Fruit fly (Drosophila melanogaster) whole organism, embryonic: ENCODE results near the gene Grip128.

Experiments used
- Ada2b ChIP-seq: fragments of 200-800 bp; sonication (Bioruptor generic); IDR thresholded peaks from 2 replicates; pipeline ENCODE4 v1.3.6; 2022; ENCODE audit warnings: missing biosample characterization, missing genetic modification characterization
- Adf1 ChIP-seq: fragments of 200-800 bp; sonication (Bioruptor generic); IDR thresholded peaks from 2 replicates; pipeline ENCODE4 v1.3.6; 2022; ENCODE audit warnings: missing biosample characterization, missing genetic modification characterization
- Blimp-1 ChIP-seq: fragments of 200-800 bp; sonication (Bioruptor generic); optimal IDR thresholded peaks from 3 replicates; lab custom pipeline; 2018; ENCODE audit warnings: missing biosample characterization, missing genetic modification characterization, mild to moderate bottlenecking, moderate library complexity, missing genetic modification reagents
- C15 ChIP-seq: fragments of 200-800 bp; sonication (Bioruptor generic); IDR thresholded peaks from 3 replicates; pipeline ENCODE4 v1.3.6; 2022; ENCODE audit warnings: missing biosample characterization, missing genetic modification characterization
- CG10147 ChIP-seq: fragments of 200-800 bp; sonication (Bioruptor generic); optimal IDR thresholded peaks from 2 replicates; lab custom pipeline; 2019; ENCODE audit warnings: missing biosample characterization, mild to moderate bottlenecking, missing genetic modification characterization, moderate library complexity
- CG10565 ChIP-seq: fragments of 200-800 bp; sonication (Bioruptor generic); optimal IDR thresholded peaks from 3 replicates; lab custom pipeline; 2016; ENCODE audit warnings: missing biosample characterization, mild to moderate bottlenecking, missing genetic modification characterization
- CG10979 ChIP-seq: fragments of 200-800 bp; sonication (Bioruptor generic); optimal IDR thresholded peaks from 2 replicates; lab custom pipeline; 2018; ENCODE audit warnings: missing biosample characterization, mild to moderate bottlenecking, missing genetic modification characterization, moderate library complexity
- CG11723 ChIP-seq: fragments of 200-800 bp; sonication (Bioruptor generic); optimal IDR thresholded peaks from 2 replicates; lab custom pipeline; 2017; ENCODE audit warnings: missing biosample characterization, mild to moderate bottlenecking, missing genetic modification characterization
- CG12391 ChIP-seq: fragments of 200-800 bp; sonication (Bioruptor generic); optimal IDR thresholded peaks from 3 replicates; lab custom pipeline; 2018; ENCODE audit warnings: missing biosample characterization, mild to moderate bottlenecking, missing genetic modification characterization, moderate library complexity
- CG13424 ChIP-seq: fragments of 200-800 bp; sonication (Bioruptor generic); optimal IDR thresholded peaks from 2 replicates; lab custom pipeline; 2019; ENCODE audit warnings: missing biosample characterization, mild to moderate bottlenecking, missing genetic modification characterization, moderate library complexity
- CG14667 ChIP-seq: fragments of 200-800 bp; sonication (Bioruptor generic); IDR thresholded peaks from 2 replicates; pipeline ENCODE4 v1.3.6; 2022; ENCODE audit warnings: missing biosample characterization, missing genetic modification characterization
- CG15479 ChIP-seq: fragments of 200-800 bp; sonication (Bioruptor generic); optimal IDR thresholded peaks from 3 replicates; lab custom pipeline; 2019; ENCODE audit warnings: missing biosample characterization, mild to moderate bottlenecking, missing genetic modification characterization, moderate library complexity
- CG17829 ChIP-seq: fragments of 200-800 bp; optimal IDR thresholded peaks from 2 replicates; lab custom pipeline; 2019; ENCODE audit warnings: missing biosample characterization, mild to moderate bottlenecking, missing genetic modification characterization, moderate library complexity
- CG1832 ChIP-seq: fragments of 200-800 bp; sonication (Bioruptor generic); optimal IDR thresholded peaks from 2 replicates; lab custom pipeline; 2017; ENCODE audit warnings: missing biosample characterization, mild to moderate bottlenecking, missing genetic modification characterization, inconsistent platforms
- CG30020 ChIP-seq: fragments of 200-800 bp; optimal IDR thresholded peaks from 2 replicates; lab custom pipeline; 2019; ENCODE audit warnings: missing biosample characterization, mild to moderate bottlenecking, missing genetic modification characterization, moderate library complexity
- CG33213 ChIP-seq: fragments of 200-800 bp; sonication (Bioruptor generic); optimal IDR thresholded peaks from 3 replicates; lab custom pipeline; 2016; ENCODE audit warnings: missing biosample characterization, missing genetic modification characterization
- CG34422 ChIP-seq: fragments of 200-800 bp; sonication (Bioruptor generic); IDR thresholded peaks from 3 replicates; pipeline ENCODE4 v1.3.6; 2022; ENCODE audit warnings: missing biosample characterization, missing genetic modification characterization
- CG42726 ChIP-seq: fragments of 200-800 bp; sonication (Bioruptor generic); IDR thresholded peaks from 2 replicates; pipeline ENCODE4 v1.3.6; 2022; ENCODE audit warnings: missing biosample characterization, missing genetic modification characterization; ENCODE audit not compliant: partially characterized antibody
- CG5245 ChIP-seq: fragments of 200-800 bp; sonication (Bioruptor generic); optimal IDR thresholded peaks from 3 replicates; lab custom pipeline; 2016; ENCODE audit warnings: missing biosample characterization, missing genetic modification characterization
- CG7271 ChIP-seq: fragments of 200-800 bp; sonication (Bioruptor generic); optimal IDR thresholded peaks from 2 replicates; lab custom pipeline; 2018; ENCODE audit warnings: missing biosample characterization, mild to moderate bottlenecking, missing genetic modification characterization, moderate library complexity
- CG7556 ChIP-seq: fragments of 200-800 bp; sonication (Bioruptor generic); optimal IDR thresholded peaks from 2 replicates; lab custom pipeline; 2017; ENCODE audit warnings: missing biosample characterization, mild to moderate bottlenecking, missing genetic modification characterization
- CG8089 ChIP-seq: fragments of 200-800 bp; sonication (Bioruptor generic); optimal IDR thresholded peaks from 3 replicates; lab custom pipeline; 2016; ENCODE audit warnings: missing biosample characterization, missing genetic modification characterization
- Dad ChIP-seq: fragments of 200-800 bp; sonication (Bioruptor generic); optimal IDR thresholded peaks from 3 replicates; lab custom pipeline; 2016; ENCODE audit warnings: missing biosample characterization, missing genetic modification characterization
- E2f1 ChIP-seq: fragments of 200-800 bp; sonication (Bioruptor generic); IDR thresholded peaks from 2 replicates; pipeline ENCODE4 v1.3.6; 2022; ENCODE audit warnings: missing biosample characterization, missing genetic modification characterization
- E2f2 ChIP-seq: fragments of 200-800 bp; sonication (Bioruptor generic); IDR thresholded peaks from 2 replicates; pipeline ENCODE4 v1.3.6; 2022; ENCODE audit warnings: missing biosample characterization, missing genetic modification characterization
- Lhr ChIP-seq: fragments of 200-800 bp; sonication (Bioruptor generic); optimal IDR thresholded peaks from 3 replicates; lab custom pipeline; 2017; ENCODE audit warnings: mild to moderate bottlenecking, missing biosample characterization, missing genetic modification reagents, missing genetic modification characterization
- MTF-1 ChIP-seq: fragments of 200-800 bp; sonication (Bioruptor generic); optimal IDR thresholded peaks from 2 replicates; lab custom pipeline; 2018; ENCODE audit warnings: missing biosample characterization, mild to moderate bottlenecking, missing genetic modification characterization, borderline replicate concordance
- Med ChIP-seq: fragments of 200-800 bp; sonication (Bioruptor generic); peaks from one replicate; lab custom pipeline; 2016; ENCODE audit warnings: missing biosample characterization, missing genetic modification characterization, mild to moderate bottlenecking, inconsistent platforms, moderate library complexity
- PHDP ChIP-seq: fragments of 200-800 bp; sonication (Bioruptor generic); optimal IDR thresholded peaks from 3 replicates; lab custom pipeline; 2018; ENCODE audit warnings: missing biosample characterization, mild to moderate bottlenecking, missing genetic modification characterization, moderate library complexity
- Sry-β ChIP-seq: fragments of 200-800 bp; sonication (Bioruptor generic); optimal IDR thresholded peaks from 2 replicates; lab custom pipeline; 2018; ENCODE audit warnings: missing biosample characterization, mild to moderate bottlenecking, missing genetic modification characterization, moderate library complexity
- Stat92E ChIP-seq, 3 experiments: fragments of >200 bp in 2 of 3; fragments of 200-800 bp in 1 of 3; sonication (Bioruptor generic) in 1 of 3; optimal IDR thresholded peaks; 2 replicates each; lab custom pipeline; 2017 to 2019; ENCODE audit warnings: missing biosample characterization in 3 of 3, missing genetic modification characterization in 3 of 3, mild to moderate bottlenecking in 1 of 3, moderate library complexity in 1 of 3
- bsh ChIP-seq, 2 experiments: fragments of 200-800 bp; sonication (Bioruptor generic); optimal IDR thresholded peaks; 2 replicates each; lab custom pipeline; 2017 to 2018; ENCODE audit warnings: mild to moderate bottlenecking in 2 of 2, missing biosample characterization in 2 of 2, missing genetic modification characterization in 2 of 2, moderate library complexity in 1 of 2
- chn ChIP-seq: fragments of 200-800 bp; sonication (Bioruptor generic); optimal IDR thresholded peaks from 2 replicates; lab custom pipeline; 2016; ENCODE audit warnings: missing biosample characterization, missing genetic modification characterization
- dmrt99B ChIP-seq: fragments of 200-800 bp; sonication (Bioruptor generic); optimal IDR thresholded peaks from 2 replicates; lab custom pipeline; 2018; ENCODE audit warnings: missing biosample characterization, mild to moderate bottlenecking, missing genetic modification characterization, moderate library complexity
- fd64A ChIP-seq: fragments of 200-800 bp; sonication (Bioruptor generic); optimal IDR thresholded peaks from 3 replicates; lab custom pipeline; 2018; ENCODE audit warnings: missing biosample characterization, mild to moderate bottlenecking, missing genetic modification characterization
- gro ChIP-seq: fragments of 200-800 bp; sonication (Bioruptor generic); optimal IDR thresholded peaks from 2 replicates; lab custom pipeline; 2016; ENCODE audit warnings: missing biosample characterization, missing genetic modification characterization
- gsb-n ChIP-seq: fragments of 200-800 bp; sonication (Bioruptor generic); optimal IDR thresholded peaks from 3 replicates; lab custom pipeline; 2018; ENCODE audit warnings: missing biosample characterization, mild to moderate bottlenecking, missing genetic modification characterization
- klu ChIP-seq: fragments of 200-800 bp; sonication (Bioruptor generic); IDR thresholded peaks from 2 replicates; pipeline ENCODE4 v1.3.6; 2022; ENCODE audit warnings: missing biosample characterization, missing genetic modification characterization
- mam ChIP-seq: fragments of 200-800 bp; sonication (Bioruptor generic); optimal IDR thresholded peaks from 3 replicates; lab custom pipeline; 2016; ENCODE audit warnings: missing biosample characterization, missing genetic modification characterization
- nom ChIP-seq: fragments of 200-800 bp; sonication (Bioruptor generic); optimal IDR thresholded peaks from 2 replicates; lab custom pipeline; 2017; ENCODE audit warnings: missing biosample characterization, missing genetic modification characterization, mild to moderate bottlenecking, moderate library complexity, missing genetic modification reagents
- prd ChIP-seq, 3 experiments: fragments of >200 bp in 2 of 3; fragments of 200-800 bp in 1 of 3; sonication (Bioruptor generic) in 1 of 3; optimal IDR thresholded peaks in 2 of 3; IDR thresholded peaks in 1 of 3; 2 replicates in 2 of 3; 3 replicates in 1 of 3; pipeline versions ENCODE4 v1.3.6 to Lab custom; 2017 to 2022; ENCODE audit warnings: missing biosample characterization in 1 of 3, missing genetic modification characterization in 1 of 3
- psq ChIP-seq: fragments of 200-800 bp; sonication (Bioruptor generic); optimal IDR thresholded peaks from 2 replicates; lab custom pipeline; 2017; ENCODE audit warnings: missing biosample characterization, missing genetic modification characterization
- pzg ChIP-seq: fragments of 200-800 bp; sonication (Bioruptor generic); optimal IDR thresholded peaks from 3 replicates; lab custom pipeline; 2018; ENCODE audit warnings: missing biosample characterization, mild to moderate bottlenecking, missing genetic modification characterization, moderate library complexity
- schlank ChIP-seq: fragments of 200-800 bp; sonication (Bioruptor generic); optimal IDR thresholded peaks from 2 replicates; lab custom pipeline; 2018; ENCODE audit warnings: missing biosample characterization, mild to moderate bottlenecking, missing genetic modification characterization
- sim ChIP-seq: fragments of 200-800 bp; sonication (Bioruptor generic); IDR thresholded peaks from 2 replicates; pipeline ENCODE4 v1.3.6; 2022; ENCODE audit warnings: missing biosample characterization, missing genetic modification characterization
- tio ChIP-seq: fragments of 200-800 bp; sonication (Bioruptor generic); optimal IDR thresholded peaks from 2 replicates; lab custom pipeline; 2017; ENCODE audit warnings: missing biosample characterization, missing genetic modification characterization, inconsistent platforms
- trem ChIP-seq: fragments of 200-800 bp; optimal IDR thresholded peaks from 3 replicates; lab custom pipeline; 2019; ENCODE audit warnings: missing biosample characterization, mild to moderate bottlenecking, missing genetic modification characterization, moderate library complexity
- wdn ChIP-seq: fragments of 200-800 bp; sonication (Bioruptor generic); IDR thresholded peaks from 2 replicates; pipeline ENCODE4 v1.3.6; 2022; ENCODE audit warnings: missing biosample characterization, missing genetic modification characterization
- zf30C ChIP-seq: fragments of 200-800 bp; sonication (Bioruptor generic); optimal IDR thresholded peaks from 3 replicates; lab custom pipeline; 2018; ENCODE audit warnings: missing biosample characterization, mild to moderate bottlenecking, missing genetic modification characterization

The Grip128 gene

dm6 chrX:15498791-15499190 lies 26.9 kb upstream of the Grip128 start (continued):
- no peak for TF ChIP-seq Sry-β (GFP tag; lab: Kevin White, UChicago)
- peak; percentile 30 for TF ChIP-seq chn (GFP tag; lab: Kevin White, UChicago)
- no peak for TF ChIP-seq CG10565 (GFP tag; lab: Kevin White, UChicago)
- TF ChIP-seq CG11723 (GFP tag; lab: Kevin White, UChicago), result peak; percentile 18
- no peak for TF ChIP-seq C15 (GFP tag; lab: Robert Waterston, UW)
- peak; percentile 27 for TF ChIP-seq dmrt99B (tag; lab: Kevin White, UChicago)
- no peak for TF ChIP-seq E2f1
- TF ChIP-seq gsb-n (tag; lab: Kevin White, UChicago), result no peak
- 0 out of 2 replicates have a peak, but pooled peaks have one; percentile 8 for TF ChIP-seq Ada2b (GFP tag; lab: Robert Waterston, UW)
- TF ChIP-seq Stat92E (GFP tag; optimal IDR thresholded peaks at IDR 0.05; lab: Kevin White, UChicago), result peak in 1 of 3 experiments; percentile 32
- no peak for TF ChIP-seq gro (GFP tag; lab: Kevin White, UChicago)
- no peak for TF ChIP-seq tio (GFP tag; lab: Kevin White, UChicago)
- peak; percentile 8 for TF ChIP-seq CG13424
- TF ChIP-seq nom (GFP tag; lab: Kevin White, UChicago), result peak; percentile 74
- peak; percentile 42 for TF ChIP-seq fd64A (GFP tag; lab: Kevin White, UChicago)
- peak; percentile 26 for TF ChIP-seq CG10979 (tag; lab: Kevin White, UChicago)
- peak; percentile 39 for TF ChIP-seq CG1832 (GFP tag; lab: Kevin White, UChicago)
- TF ChIP-seq CG34422 (GFP tag; lab: Robert Waterston, UW), result peak; percentile 35; the same call in 1 of the 3 replicates
- TF ChIP-seq schlank (tag; lab: Kevin White, UChicago), result no peak
- no peak for TF ChIP-seq pzg
- TF ChIP-seq E2f2, result no peak
- no peak for TF ChIP-seq Blimp-1 (GFP tag; lab: Kevin White, UChicago)
- TF ChIP-seq sim (GFP tag; lab: Robert Waterston, UW), result peak; percentile 40; the same call in 1 of the 2 replicates
- peak; percentile 11 for TF ChIP-seq trem (tag; lab: Kevin White, UChicago)
- TF ChIP-seq CG42726 (GFP tag; lab: Robert Waterston, UW), result 0 out of 2 replicates have a peak, but pooled peaks have one; percentile 40
- no peak for TF ChIP-seq psq (GFP tag; lab: Kevin White, UChicago)
- TF ChIP-seq CG10147 (GFP tag; lab: Kevin White, UChicago), result no peak
- peak; percentile 7 for TF ChIP-seq CG7271 (tag; lab: Kevin White, UChicago)
- TF ChIP-seq Adf1 (GFP tag; lab: Robert Waterston, UW), result peak; percentile 47; the same call in 1 of the 2 replicates
- TF ChIP-seq PHDP (tag; lab: Kevin White, UChicago), result peak; percentile 21
- TF ChIP-seq CG33213 (GFP tag; lab: Kevin White, UChicago), result peak; percentile 13
- peak; percentile 1 for TF ChIP-seq zf30C (GFP tag; lab: Kevin White, UChicago)
- TF ChIP-seq prd (optimal IDR thresholded peaks at IDR 0.05; lab: Kevin White, UChicago), result no peak
- TF ChIP-seq prd (GFP tag; IDR thresholded peaks at IDR 0.05; lab: Robert Waterston, UW), result 0 out of 3 replicates have a peak, but pooled peaks have one; percentile 28
- TF ChIP-seq CG7556, result no peak
- TF ChIP-seq klu (GFP tag; lab: Robert Waterston, UW), result no peak
- no peak for TF ChIP-seq CG14667 (GFP tag; lab: Robert Waterston, UW)
- TF ChIP-seq MTF-1 (GFP tag; lab: Kevin White, UChicago), result peak; percentile 47
- peak; percentile 19 for TF ChIP-seq CG8089
- TF ChIP-seq bsh (GFP tag; optimal IDR thresholded peaks at IDR 0.05; lab: Kevin White, UChicago), result peak in 1 of 2 experiments; percentile 24
- TF ChIP-seq wdn (GFP tag; lab: Robert Waterston, UW), result no peak
- peak; percentile 77 for TF ChIP-seq CG15479 (GFP tag; lab: Kevin White, UChicago)
- TF ChIP-seq Dad (GFP tag; lab: Kevin White, UChicago), result peak; percentile 9
- no peak for TF ChIP-seq mam
- peak; percentile 1 for TF ChIP-seq Lhr (GFP tag; lab: Kevin White, UChicago)
- TF ChIP-seq CG30020 (tag; lab: Kevin White, UChicago), result no peak
- peak; percentile 57 for TF ChIP-seq CG17829 (tag; lab: Kevin White, UChicago)
- TF ChIP-seq Med (GFP tag; lab: Kevin White, UChicago), result peak; percentile 85
- peak; percentile 12 for TF ChIP-seq CG12391 (tag; lab: Kevin White, UChicago)
- TF ChIP-seq CG5245 (GFP tag; lab: Kevin White, UChicago), result peak; percentile 3
